Fruit fly (Drosophila melanogaster): ENCODE results near the gene ssp2.
A peak's percentile ranks its signal among the peaks of the same experiment; 100 is the strongest.

ssp2 gene

dm6 chr3L:13957212-13957668 is 7.8 kb upstream of the ssp2 start (continued):
- TF ChIP-seq CG4820 (GFP tag; optimal IDR thresholded peaks at IDR 0.05) (peak; percentile 77), CG7556 (GFP tag; optimal IDR thresholded peaks at IDR 0.05) (peak; percentile 89), Fer2 (tag; optimal IDR thresholded peaks at IDR 0.05) (no peak), CG7786 (GFP tag; optimal IDR thresholded peaks at IDR 0.05) (peak; percentile 46), nau (GFP tag; optimal IDR thresholded peaks at IDR 0.05) (peak; percentile 19), esg (GFP tag; conservative IDR thresholded peaks at IDR 0.05) (peak; percentile 19; the same call in 1 of the 2 replicates), CG7839 (tag; optimal IDR thresholded peaks at IDR 0.05) (peak; percentile 76), prd (optimal IDR thresholded peaks at IDR 0.05) (no peak), prd (GFP tag; IDR thresholded peaks at IDR 0.05) (peak; percentile 51; the same call in 1 of the 3 replicates), Gsc (GFP tag; IDR thresholded peaks at IDR 0.05) (no peak), Dbx (GFP tag; IDR thresholded peaks at IDR 0.05) (0 out of 3 replicates have a peak, but pooled peaks have one; percentile 28), CG18011 (GFP tag; optimal IDR thresholded peaks at IDR 0.05) (no peak), NC2β (GFP tag; optimal IDR thresholded peaks at IDR 0.05) (peak; percentile 10), CG10543 (GFP tag; optimal IDR thresholded peaks at IDR 0.05) (no peak), lbe (GFP tag; optimal IDR thresholded peaks at IDR 0.05) (no peak), MTF-1 (GFP tag; optimal IDR thresholded peaks at IDR 0.05; ENCODE audit: borderline replicate concordance) (no peak), CG8388 (GFP tag; optimal IDR thresholded peaks at IDR 0.05) (peak; percentile 64), CG10267 (tag; optimal IDR thresholded peaks at IDR 0.05) (peak; percentile 79), CG6254 (GFP tag; optimal IDR thresholded peaks at IDR 0.05) (peak; percentile 63), hth (optimal IDR thresholded peaks at IDR 0.05) (no peak), jumu (GFP tag; optimal IDR thresholded peaks at IDR 0.05) (no peak), CG11560 (tag; IDR thresholded peaks at IDR 0.05) (no peak), CG15601 (tag; optimal IDR thresholded peaks at IDR 0.05) (peak; percentile 65), ac (GFP tag; optimal IDR thresholded peaks at IDR 0.05) (no peak), Kr (GFP tag; optimal IDR thresholded peaks at IDR 0.05) (no peak), CG8944 (GFP tag; optimal IDR thresholded peaks at IDR 0.05) (no peak), fd96Cb (tag; optimal IDR thresholded peaks at IDR 0.05) (peak; percentile 87), CG2889 (GFP tag; IDR thresholded peaks at IDR 0.05) (no peak), zfh1 (GFP tag; IDR thresholded peaks at IDR 0.05) (no peak), zen2 (GFP tag; IDR thresholded peaks at IDR 0.05; ENCODE audit: partially characterized antibody) (no peak), Hr78 (GFP tag; optimal IDR thresholded peaks at IDR 0.05) (peak in 1 of 2 experiments; percentile 42), Sox102F (GFP tag; optimal IDR thresholded peaks at IDR 0.05) (peak; percentile 90), scrt (GFP tag; optimal IDR thresholded peaks at IDR 0.05) (peak; percentile 6), klu (GFP tag; IDR thresholded peaks at IDR 0.05) (no peak), chif (GFP tag; optimal IDR thresholded peaks at IDR 0.05) (peak; percentile 23 to 63), CG16863 (GFP tag; optimal IDR thresholded peaks at IDR 0.05) (peak; percentile 4), crol (GFP tag; IDR thresholded peaks at IDR 0.05) (no peak), CG12744 (GFP tag; optimal IDR thresholded peaks at IDR 0.05) (no peak), CG31441 (GFP tag; IDR thresholded peaks at IDR 0.05) (peak; percentile 85), CG2712 (tag; optimal IDR thresholded peaks at IDR 0.05) (peak; percentile 81), CG31365 (tag; optimal IDR thresholded peaks at IDR 0.05) (no peak), dmrt11E (tag; optimal IDR thresholded peaks at IDR 0.05) (peak; percentile 87), Dip2 (GFP tag; IDR thresholded peaks at IDR 0.05) (no peak), Scr (GFP tag; IDR thresholded peaks at IDR 0.05; ENCODE audit: partially characterized antibody) (no peak), Lim3 (GFP tag; IDR thresholded peaks at IDR 0.05) (no peak), Antp (GFP tag; optimal IDR thresholded peaks at IDR 0.05) (peak; percentile 21), CG17612 (GFP tag; IDR thresholded peaks at IDR 0.05) (no peak), vvl (GFP tag; IDR thresholded peaks at IDR 0.05) (peak; percentile 42; the same call in 1 of the 2 replicates), CG16815 (GFP tag; optimal IDR thresholded peaks at IDR 0.05) (peak; percentile 75), CG7963 (GFP tag; IDR thresholded peaks at IDR 0.05; ENCODE audit: partially characterized antibody) (no peak)
